Worm (Caenorhabditis elegans) whole organism, L4 larva: ENCODE results near the gene Y41D4B.15.

ENCODE experiments used
- Y5F2A.4 ChIP-seq: fragments of 200-800 bp; sonication (Bioruptor generic); optimal IDR thresholded peaks from 2 replicates; lab custom pipeline; 2018; ENCODE audit warnings: mild to moderate bottlenecking, missing genetic modification characterization, missing compliant biosample characterization
- aly-2 ChIP-seq: sonication (generic microtip); optimal IDR thresholded peaks from 2 replicates; lab custom pipeline; 2018; ENCODE audit warnings: missing biosample characterization, missing genetic modification characterization
- cey-2 ChIP-seq: sonication (generic microtip); optimal IDR thresholded peaks from 3 replicates; lab custom pipeline; 2017; ENCODE audit warnings: missing genetic modification characterization, mild to moderate bottlenecking, missing compliant biosample characterization, antibody characterized with exemption, borderline replicate concordance; ENCODE audit not compliant: insufficient read depth
- fos-1 ChIP-seq: fragments of 150-350 bp; optimal IDR thresholded peaks from 2 replicates; lab custom pipeline; 2014; ENCODE audit warnings: missing biosample characterization, missing genetic modification characterization
- gei-8 ChIP-seq: fragments of 200-800 bp; sonication (Bioruptor generic); optimal IDR thresholded peaks from 2 replicates; lab custom pipeline; 2018; ENCODE audit warnings: mild to moderate bottlenecking, missing genetic modification characterization, missing compliant biosample characterization
- lin-29 ChIP-seq: fragments of 200-800 bp; sonication (Bioruptor generic); IDR thresholded peaks from 2 replicates; pipeline ENCODE4 v1.3.6; 2022; ENCODE audit warnings: missing genetic modification reagents, missing genetic modification characterization, missing compliant biosample characterization
- nhr-11 ChIP-seq: fragments of 150-350 bp; optimal IDR thresholded peaks from 2 replicates; lab custom pipeline; 2014; ENCODE audit warnings: missing biosample characterization, missing genetic modification characterization
- nhr-6 ChIP-seq: fragments of 150-350 bp; optimal IDR thresholded peaks from 2 replicates; lab custom pipeline; 2014; ENCODE audit warnings: missing biosample characterization, missing genetic modification characterization
- nhr-77 ChIP-seq: fragments of 150-350 bp; optimal IDR thresholded peaks from 2 replicates; lab custom pipeline; 2014; ENCODE audit warnings: missing biosample characterization, missing genetic modification characterization
- snpc-4 ChIP-seq: fragments of 150-350 bp; optimal IDR thresholded peaks from 2 replicates; lab custom pipeline; 2014; ENCODE audit warnings: missing biosample characterization, missing genetic modification characterization
- spr-1 ChIP-seq: sonication (generic microtip); optimal IDR thresholded peaks from 2 replicates; lab custom pipeline; 2016; ENCODE audit warnings: mild to moderate bottlenecking, missing genetic modification characterization, missing compliant biosample characterization
- spr-3 ChIP-seq: fragments of 200-800 bp; sonication (Bioruptor generic); optimal IDR thresholded peaks from 2 replicates; lab custom pipeline; 2018; ENCODE audit warnings: mild to moderate bottlenecking, missing genetic modification characterization, missing compliant biosample characterization
- unc-39 ChIP-seq: sonication (generic microtip); optimal IDR thresholded peaks from 2 replicates; lab custom pipeline; 2017; ENCODE audit warnings: missing biosample characterization, missing genetic modification characterization
- unc-62 ChIP-seq, 3 experiments: fragments of 150-350 bp in 1 of 3; sonication (generic microtip); optimal IDR thresholded peaks in 2 of 3; peaks in 1 of 3; 1 replicate in 1 of 3; 2 replicates in 2 of 3; lab custom pipeline; 2014 to 2017; ENCODE audit warnings: missing biosample characterization in 3 of 3, missing genetic modification characterization in 3 of 3, missing genetic modification reagents in 3 of 3, missing genotype in 1 of 3

ce11 chrIV:1550578-1550977, 13.3 kb upstream of the Y41D4B.15 start, which contains the start of gene tag-244:
- TF ChIP-seq aly-2 (tag; lab: Kevin White, UChicago): no peak
- no peak for TF ChIP-seq unc-39 (tag; lab: Kevin White, UChicago)
- no peak for TF ChIP-seq spr-1 (tag; lab: Kevin White, UChicago)
- TF ChIP-seq Y5F2A.4 (GFP tag; lab: Kevin White, UChicago): no peak
- no peak for TF ChIP-seq cey-2
- no peak for TF ChIP-seq lin-29 (GFP tag; lab: Robert Waterston, UW)
- no peak for TF ChIP-seq nhr-77 (tag; lab: Kevin White, UChicago)
- TF ChIP-seq fos-1: no peak
- no peak for TF ChIP-seq nhr-6 (tag; lab: Kevin White, UChicago)
- TF ChIP-seq snpc-4 (tag; lab: Kevin White, UChicago): no peak
- no peak for TF ChIP-seq spr-3 (GFP tag; lab: Kevin White, UChicago)
- TF ChIP-seq gei-8 (GFP tag; lab: Kevin White, UChicago): no peak
- TF ChIP-seq unc-62 (GFP tag; optimal IDR thresholded peaks at IDR 0.05 in 1 of 2; lab: Kevin White, UChicago): no peak
- no peak for TF ChIP-seq unc-62 (tag; optimal IDR thresholded peaks at IDR 0.05; lab: Kevin White, UChicago)
- no peak for TF ChIP-seq nhr-11 (tag; lab: Kevin White, UChicago)
